Worm (Caenorhabditis elegans) whole organism, L4 larva: ENCODE results near the gene F41G3.19.

ENCODE experiments used
- D1046.2 ChIP-seq: fragments of 200-800 bp; sonication (Bioruptor generic); IDR thresholded peaks from 2 replicates; pipeline ENCODE4 v1.3.6; 2022; ENCODE audit warnings: missing genetic modification characterization, missing compliant biosample characterization
- F37D6.2 ChIP-seq: sonication (generic microtip); optimal IDR thresholded peaks from 2 replicates; lab custom pipeline; 2016; ENCODE audit warnings: mild to moderate bottlenecking, missing genetic modification characterization, missing compliant biosample characterization
- T20F7.1 ChIP-seq: fragments of 200-800 bp; sonication (Bioruptor generic); optimal IDR thresholded peaks from 2 replicates; lab custom pipeline; 2018; ENCODE audit warnings: mild to moderate bottlenecking, missing genetic modification characterization, missing compliant biosample characterization
- T26A8.4 ChIP-seq: fragments of 200-800 bp; sonication (Bioruptor generic); IDR thresholded peaks from 2 replicates; pipeline ENCODE4 v1.3.6; 2022; ENCODE audit warnings: missing genetic modification characterization, missing compliant biosample characterization
- ZK337.2 ChIP-seq: fragments of 200-800 bp; sonication (Bioruptor generic); IDR thresholded peaks from 2 replicates; pipeline ENCODE4 v1.3.6; 2022; ENCODE audit warnings: missing genetic modification reagents, missing genetic modification characterization, missing compliant biosample characterization
- ZK546.5 ChIP-seq, 2 experiments: sonication (generic microtip); optimal IDR thresholded peaks; 2 replicates each; lab custom pipeline; 2017; ENCODE audit warnings: missing biosample characterization in 2 of 2, missing genetic modification characterization in 2 of 2
- ceh-20 ChIP-seq: fragments of 200-800 bp; sonication (Bioruptor generic); IDR thresholded peaks from 2 replicates; pipeline ENCODE4 v1.3.6; 2022; ENCODE audit warnings: missing genetic modification reagents, missing genetic modification characterization, missing compliant biosample characterization
- ceh-28 ChIP-seq: fragments of 150-350 bp; optimal IDR thresholded peaks from 2 replicates; lab custom pipeline; 2014; ENCODE audit warnings: missing biosample characterization, missing genetic modification reagents, missing genetic modification characterization
- ceh-32 ChIP-seq: sonication (generic microtip); optimal IDR thresholded peaks from 2 replicates; lab custom pipeline; 2016; ENCODE audit warnings: mild to moderate bottlenecking, missing genetic modification characterization, missing compliant biosample characterization; ENCODE audit not compliant: poor library complexity
- ceh-82 ChIP-seq: sonication (generic microtip); optimal IDR thresholded peaks from 2 replicates; lab custom pipeline; 2017; ENCODE audit warnings: missing biosample characterization, missing genetic modification characterization
- daf-12 ChIP-seq: fragments of 150-350 bp; optimal IDR thresholded peaks from 2 replicates; lab custom pipeline; 2014; ENCODE audit warnings: missing biosample characterization, missing genetic modification reagents, missing genetic modification characterization
- dmd-6 ChIP-seq: fragments of 200-800 bp; sonication (Bioruptor generic); IDR thresholded peaks from 2 replicates; pipeline ENCODE4 v1.3.6; 2022; ENCODE audit warnings: missing genetic modification reagents, missing genetic modification characterization, missing compliant biosample characterization
- dmd-9 ChIP-seq: fragments of 200-800 bp; sonication (Bioruptor generic); IDR thresholded peaks from 2 replicates; pipeline ENCODE4 v1.3.6; 2022; ENCODE audit warnings: missing genetic modification reagents, missing genetic modification characterization, missing compliant biosample characterization
- dpl-1 ChIP-seq: fragments of 150-350 bp; optimal IDR thresholded peaks from 2 replicates; lab custom pipeline; 2014; ENCODE audit warnings: missing biosample characterization, missing genetic modification reagents, missing genetic modification characterization
- egl-27 ChIP-seq: sonication (generic microtip); optimal IDR thresholded peaks from 3 replicates; lab custom pipeline; 2017; ENCODE audit warnings: missing biosample characterization, missing genetic modification reagents, missing genetic modification characterization
- fkh-10 ChIP-seq: fragments of 150-350 bp; optimal IDR thresholded peaks from 2 replicates; lab custom pipeline; 2014; ENCODE audit warnings: missing biosample characterization, missing genetic modification reagents, missing genetic modification characterization
- hlh-30 ChIP-seq: sonication (generic microtip); optimal IDR thresholded peaks from 2 replicates; lab custom pipeline; 2017; ENCODE audit warnings: antibody characterized with exemption, mild to moderate bottlenecking, missing genetic modification characterization, missing compliant biosample characterization; ENCODE audit not compliant: insufficient read depth
- lim-7 ChIP-seq: fragments of 200-800 bp; sonication (Bioruptor generic); IDR thresholded peaks from 2 replicates; pipeline ENCODE4 v1.3.6; 2022; ENCODE audit warnings: missing genetic modification characterization, missing compliant biosample characterization
- lin-38 ChIP-seq: fragments of 200-800 bp; sonication (Bioruptor generic); IDR thresholded peaks from 2 replicates; pipeline ENCODE4 v1.3.6; 2022; ENCODE audit warnings: missing genetic modification reagents, missing genetic modification characterization, missing compliant biosample characterization
- madf-9 ChIP-seq: fragments of 200-800 bp; sonication (Bioruptor generic); conservative IDR thresholded peaks from 2 replicates; pipeline ENCODE4 v1.3.6; 2022; ENCODE audit warnings: missing genetic modification reagents, missing genetic modification characterization, missing compliant biosample characterization
- mdl-1 ChIP-seq, 2 experiments: fragments of 150-350 bp in 1 of 2; sonication (generic microtip) in 1 of 2; optimal IDR thresholded peaks; 2 replicates each; lab custom pipeline; 2014 to 2017; ENCODE audit warnings: missing biosample characterization in 2 of 2, missing genetic modification characterization in 2 of 2
- mxl-2 ChIP-seq: fragments of 200-800 bp; sonication (Bioruptor generic); conservative IDR thresholded peaks from 2 replicates; pipeline ENCODE4 v1.3.6; 2022; ENCODE audit warnings: missing genetic modification reagents, missing genetic modification characterization, missing compliant biosample characterization
- mxl-3 ChIP-seq: fragments of 200-800 bp; sonication (Bioruptor generic); optimal IDR thresholded peaks from 2 replicates; lab custom pipeline; 2018; ENCODE audit warnings: mild to moderate bottlenecking, missing genetic modification characterization, missing compliant biosample characterization
- nhr-25 ChIP-seq: sonication (generic microtip); optimal IDR thresholded peaks from 2 replicates; lab custom pipeline; 2017; ENCODE audit warnings: missing genetic modification characterization, mild to moderate bottlenecking, missing compliant biosample characterization, antibody characterized with exemption, moderate library complexity, borderline replicate concordance; ENCODE audit not compliant: insufficient read depth
- nhr-42 ChIP-seq: fragments of 200-800 bp; sonication (Bioruptor generic); IDR thresholded peaks from 2 replicates; pipeline ENCODE4 v1.3.6; 2022; ENCODE audit warnings: missing genetic modification characterization, missing compliant biosample characterization
- nhr-48 ChIP-seq: sonication (generic microtip); optimal IDR thresholded peaks from 2 replicates; lab custom pipeline; 2016; ENCODE audit warnings: mild to moderate bottlenecking, missing genetic modification characterization, missing compliant biosample characterization
- nhr-6 ChIP-seq: fragments of 150-350 bp; optimal IDR thresholded peaks from 2 replicates; lab custom pipeline; 2014; ENCODE audit warnings: missing biosample characterization, missing genetic modification characterization
- nhr-76 ChIP-seq: fragments of 150-350 bp; optimal IDR thresholded peaks from 2 replicates; lab custom pipeline; 2014; ENCODE audit warnings: missing biosample characterization, missing genetic modification characterization
- nhr-77 ChIP-seq: fragments of 150-350 bp; optimal IDR thresholded peaks from 2 replicates; lab custom pipeline; 2014; ENCODE audit warnings: missing biosample characterization, missing genetic modification characterization
- rbr-2 ChIP-seq: sonication (generic microtip); optimal IDR thresholded peaks from 2 replicates; lab custom pipeline; 2016; ENCODE audit warnings: missing genotype, missing genetic modification characterization, missing compliant biosample characterization
- sdz-12 ChIP-seq: fragments of 200-800 bp; sonication (Bioruptor generic); optimal IDR thresholded peaks from 2 replicates; lab custom pipeline; 2018; ENCODE audit warnings: mild to moderate bottlenecking, missing genetic modification characterization, missing compliant biosample characterization
- skn-1 ChIP-seq: fragments of 150-350 bp; optimal IDR thresholded peaks from 2 replicates; lab custom pipeline; 2014; ENCODE audit warnings: missing biosample characterization, missing genetic modification characterization
- spr-3 ChIP-seq: fragments of 200-800 bp; sonication (Bioruptor generic); optimal IDR thresholded peaks from 2 replicates; lab custom pipeline; 2018; ENCODE audit warnings: mild to moderate bottlenecking, missing genetic modification characterization, missing compliant biosample characterization
- tag-97 ChIP-seq: fragments of 200-800 bp; sonication (Bioruptor generic); IDR thresholded peaks from 2 replicates; pipeline ENCODE4 v1.3.6; 2022; ENCODE audit warnings: missing genetic modification characterization, missing compliant biosample characterization
- unc-130 ChIP-seq: sonication (generic microtip); optimal IDR thresholded peaks from 2 replicates; lab custom pipeline; 2016; ENCODE audit warnings: missing genetic modification reagents, missing genetic modification characterization, missing compliant biosample characterization
- unc-62 ChIP-seq, 3 experiments: fragments of 150-350 bp in 1 of 3; sonication (generic microtip); optimal IDR thresholded peaks in 2 of 3; peaks in 1 of 3; 1 replicate in 1 of 3; 2 replicates in 2 of 3; lab custom pipeline; 2014 to 2017; ENCODE audit warnings: missing biosample characterization in 3 of 3, missing genetic modification characterization in 3 of 3, missing genetic modification reagents in 3 of 3, missing genotype in 1 of 3
- zfp-3 ChIP-seq: fragments of 200-800 bp; sonication (Bioruptor generic); conservative IDR thresholded peaks from 2 replicates; pipeline ENCODE4 v1.3.6; 2022; ENCODE audit warnings: missing genetic modification reagents, missing genetic modification characterization, missing compliant biosample characterization

Gene F41G3.19

DNA sequence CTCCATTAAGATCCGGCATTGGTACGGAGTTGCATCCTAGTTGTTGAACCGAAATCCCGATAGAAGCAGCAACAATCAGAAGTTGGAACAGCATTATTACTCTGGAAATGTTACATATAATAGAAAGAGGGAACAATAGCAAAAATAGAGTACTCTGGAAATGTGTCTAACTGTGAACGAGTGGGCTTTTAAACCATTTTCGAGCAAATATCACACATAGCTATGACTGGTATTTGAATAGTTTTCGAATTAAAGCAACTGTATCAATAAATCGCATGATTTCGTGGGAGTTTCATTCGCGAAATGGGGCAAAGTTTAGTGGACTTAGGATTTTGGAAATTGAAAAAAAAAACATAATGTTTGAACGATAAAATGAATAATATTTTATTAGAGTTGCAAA lies 2.5 kb downstream of the F41G3.19 start, which contains the start of gene F41G3.10 (continued):
- no peak for TF ChIP-seq ceh-28 (tag; lab: Kevin White, UChicago)
- TF ChIP-seq, all 104 proteins: peak for 0

DNA sequence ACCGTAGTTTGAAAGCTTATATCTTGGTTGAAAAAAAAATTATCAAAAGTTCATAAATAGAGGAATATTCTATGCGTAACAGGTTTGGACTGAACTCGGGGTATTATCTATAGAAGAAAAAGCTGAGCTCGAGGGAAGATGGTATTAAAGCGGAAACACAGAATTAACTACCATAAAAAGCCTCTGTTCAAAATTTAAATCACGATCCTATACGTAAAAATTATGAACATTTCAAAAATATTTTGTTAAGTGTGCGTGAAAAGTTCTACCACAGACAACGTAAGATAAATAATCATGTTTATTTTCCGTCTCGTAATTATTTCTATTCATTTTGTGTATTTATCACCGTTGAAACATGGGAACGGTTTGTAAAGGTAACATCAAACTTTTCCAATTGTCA lies 5.5 kb downstream of the F41G3.19 start, which contains the start of gene F41G3.5:
Gene F41G3.5, plus strand, starts transcription at position 301 of the 400 bp plus-strand sequence.
- TF ChIP-seq sdz-12 (GFP tag; lab: Kevin White, UChicago) (no peak), nhr-77 (tag; lab: Kevin White, UChicago) (no peak), fkh-10 (GFP tag; lab: Kevin White, UChicago) (no peak), ZK337.2 (GFP tag; lab: Robert Waterston, UW) (no peak), rbr-2 (no peak), nhr-42 (GFP tag; lab: Robert Waterston, UW) (no peak), mdl-1 (tag; optimal IDR thresholded peaks at IDR 0.05; lab: Kevin White, UChicago) (no peak), nhr-48 (tag; lab: Kevin White, UChicago) (no peak), nhr-25 (tag; lab: Kevin White, UChicago) (no peak), madf-9 (GFP tag; lab: Robert Waterston, UW) (no peak), ZK546.5 (tag; optimal IDR thresholded peaks at IDR 0.05; lab: Kevin White, UChicago) (no peak), zfp-3 (no peak), skn-1 (tag; lab: Kevin White, UChicago) (no peak), ceh-82 (tag; lab: Kevin White, UChicago) (no peak), unc-130 (no peak), F37D6.2 (no peak), dmd-6 (no peak), unc-62 (GFP tag; optimal IDR thresholded peaks at IDR 0.05 in 1 of 2; lab: Kevin White, UChicago) (no peak), unc-62 (tag; optimal IDR thresholded peaks at IDR 0.05; lab: Kevin White, UChicago) (no peak)

DNA sequence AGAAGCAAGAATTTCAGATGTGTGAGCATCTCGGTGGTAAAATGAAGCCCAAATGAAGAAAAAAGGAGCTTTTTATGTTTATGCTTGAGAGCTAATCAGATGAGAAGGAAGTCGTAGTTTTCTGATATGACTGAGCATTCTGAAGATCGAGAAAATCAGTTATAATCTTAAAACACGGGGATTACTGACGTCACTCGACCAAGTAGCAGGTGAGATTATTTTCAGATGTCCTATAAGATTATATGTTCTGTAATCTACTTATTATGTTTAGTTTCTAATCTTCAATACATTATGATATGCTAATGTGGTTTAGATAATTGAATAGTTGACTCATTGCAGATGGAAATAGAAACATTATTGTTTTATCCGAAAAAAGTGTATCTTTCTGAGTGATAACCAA lies 6.1 kb downstream of the F41G3.19 start, which contains the start of gene ins-14:
Gene ins-14, minus strand, starts transcription at position 32 of the 400 bp plus-strand sequence.
- no peak for TF ChIP-seq D1046.2 (GFP tag; lab: Robert Waterston, UW)
- no peak for TF ChIP-seq egl-27
- TF ChIP-seq spr-3 = no peak
- no peak for TF ChIP-seq mxl-3 (GFP tag; lab: Kevin White, UChicago)
- TF ChIP-seq nhr-76 (tag; lab: Kevin White, UChicago) = no peak
- TF ChIP-seq tag-97 (GFP tag; lab: Robert Waterston, UW) = no peak
- no peak for TF ChIP-seq lin-38 (GFP tag; lab: Robert Waterston, UW)
- TF ChIP-seq ceh-32 (tag; lab: Kevin White, UChicago) = no peak
- TF ChIP-seq T20F7.1 (GFP tag; lab: Kevin White, UChicago) = no peak
- no peak for TF ChIP-seq mxl-2 (GFP tag; lab: Robert Waterston, UW)
- no peak for TF ChIP-seq nhr-6 (tag; lab: Kevin White, UChicago)
- TF ChIP-seq ZK337.2 (GFP tag; lab: Robert Waterston, UW) = no peak
- no peak for TF ChIP-seq lim-7 (GFP tag; lab: Robert Waterston, UW)
- TF ChIP-seq hlh-30 (tag; lab: Kevin White, UChicago) = no peak
- no peak for TF ChIP-seq T26A8.4 (GFP tag; lab: Robert Waterston, UW)
- TF ChIP-seq daf-12 (tag; lab: Kevin White, UChicago) = no peak
- no peak for TF ChIP-seq dpl-1 (GFP tag; lab: Kevin White, UChicago)
- TF ChIP-seq ceh-20 = no peak
- no peak for TF ChIP-seq dmd-9
